Fruit fly (Drosophila melanogaster): ENCODE measurements around the gene CG1271.

Gene CG1271

dm6 chr3L:3058970-3059883 lies 6.9 kb downstream of the CG1271 start (continued):
- TF ChIP-seq nerfin-1 (tag; optimal IDR thresholded peaks at IDR 0.05) (peak; percentile 43), bowl (GFP tag; IDR thresholded peaks at IDR 0.05) (no peak), CG7357 (GFP tag; IDR thresholded peaks at IDR 0.05) (no peak)

- TF ChIP-seq Camta (GFP tag; optimal IDR thresholded peaks at IDR 0.05) (peak; percentile 98), Blimp-1 (GFP tag; optimal IDR thresholded peaks at IDR 0.05) (peak; percentile 95), CG8281 (tag; optimal IDR thresholded peaks at IDR 0.05) (peak; percentile 90), CG14441 (GFP tag; IDR thresholded peaks at IDR 0.05) (peak; percentile 99), bowl (GFP tag; IDR thresholded peaks at IDR 0.05) (peak; percentile 98), CG6689 (GFP tag; IDR thresholded peaks at IDR 0.05) (peak; percentile 99), pros (GFP tag; optimal IDR thresholded peaks at IDR 0.05) (no peak), bbx (GFP tag; IDR thresholded peaks at IDR 0.05; ENCODE audit: partially characterized antibody) (no peak), mam (GFP tag; optimal IDR thresholded peaks at IDR 0.05) (peak; percentile 99), CG2202 (tag; optimal IDR thresholded peaks at IDR 0.05) (peak; percentile 93), fd102C (GFP tag; optimal IDR thresholded peaks at IDR 0.05) (peak; percentile 83), grn (GFP tag; optimal IDR thresholded peaks at IDR 0.05) (peak; percentile 88), D19B (GFP tag; optimal IDR thresholded peaks at IDR 0.05) (peak; percentile 93), Xbp1 (GFP tag; optimal IDR thresholded peaks at IDR 0.05) (peak; percentile 99), CG10543 (GFP tag; optimal IDR thresholded peaks at IDR 0.05) (peak; percentile 94), CG8765 (GFP tag; IDR thresholded peaks at IDR 0.05) (peak; percentile 99), CG15479 (GFP tag; optimal IDR thresholded peaks at IDR 0.05) (peak; percentile 6), Atf6 (GFP tag; IDR thresholded peaks at IDR 0.05) (peak; percentile 99), D19A (tag; optimal IDR thresholded peaks at IDR 0.05) (peak; percentile 91), CG17328 (GFP tag; IDR thresholded peaks at IDR 0.05) (peak; percentile 99), Scr (GFP tag; IDR thresholded peaks at IDR 0.05; ENCODE audit: partially characterized antibody) (no peak; the same call in 1 of the 2 replicates), CG14014 (GFP tag; IDR thresholded peaks at IDR 0.05) (peak; percentile 99), unc-4 (GFP tag; IDR thresholded peaks at IDR 0.05; ENCODE audit: partially characterized antibody) (peak; percentile 31; the same call in 1 of the 2 replicates), Taf1 (GFP tag; IDR thresholded peaks at IDR 0.05) (peak; percentile 99), pum (GFP tag; optimal IDR thresholded peaks at IDR 0.05) (peak; percentile 99), CG9932 (GFP tag; IDR thresholded peaks at IDR 0.05) (peak; percentile 99), CG30431 (GFP tag; optimal IDR thresholded peaks at IDR 0.05) (peak; percentile 98), CG12299 (tag; optimal IDR thresholded peaks at IDR 0.05) (peak; percentile 93), tup (GFP tag; optimal IDR thresholded peaks at IDR 0.05) (peak; percentile 98), seq (GFP tag; IDR thresholded peaks at IDR 0.05) (peak; percentile 99), danr (GFP tag; IDR thresholded peaks at IDR 0.05) (peak; percentile 98), bigmax (GFP tag; optimal IDR thresholded peaks at IDR 0.05) (peak; percentile 63), ham (GFP tag; IDR thresholded peaks at IDR 0.05) (peak; percentile 97), Opbp (GFP tag; IDR thresholded peaks at IDR 0.05; ENCODE audit: partially characterized antibody) (no peak; the same call in 2 of the 3 replicates), luna (GFP tag; optimal IDR thresholded peaks at IDR 0.05) (peak; percentile 97), CG16815 (GFP tag; optimal IDR thresholded peaks at IDR 0.05) (peak; percentile 99), dpn (GFP tag; optimal IDR thresholded peaks at IDR 0.05) (peak; percentile 99), ase (GFP tag; IDR thresholded peaks at IDR 0.05) (peak; percentile 99), aop (GFP tag; IDR thresholded peaks at IDR 0.05) (peak; percentile 97), abd-A (tag; optimal IDR thresholded peaks at IDR 0.05) (peak; percentile 72), CG7556 (GFP tag; optimal IDR thresholded peaks at IDR 0.05) (peak; percentile 97), lab (GFP tag; optimal IDR thresholded peaks at IDR 0.05) (peak; percentile 100)
Measured at dm6 chr3L:3060054-3060979, 8.0 kb downstream of the CG1271 start.
